Worm (Caenorhabditis elegans) whole organism, L3 larva: ENCODE results near the gene M117.6.
A peak's percentile ranks its signal among the peaks of the same experiment; 100 is the strongest.

ENCODE experiments used
- R02D3.7 ChIP-seq: fragments of 150-350 bp; optimal IDR thresholded peaks from 2 replicates; lab custom pipeline; 2014; ENCODE audit warnings: missing biosample characterization, missing genetic modification characterization
- ZK546.5 ChIP-seq: sonication (generic microtip); optimal IDR thresholded peaks from 2 replicates; lab custom pipeline; 2017; ENCODE audit warnings: missing biosample characterization, missing genetic modification characterization
- aly-2 ChIP-seq: fragments of 150-350 bp; optimal IDR thresholded peaks from 2 replicates; lab custom pipeline; 2014; ENCODE audit warnings: missing biosample characterization, missing genetic modification characterization
- ama-1 ChIP-seq: fragments of 150-350 bp; optimal IDR thresholded peaks from 2 replicates; lab custom pipeline; 2018
- ceh-16 ChIP-seq: sonication (generic microtip); optimal IDR thresholded peaks from 2 replicates; lab custom pipeline; 2017; ENCODE audit warnings: missing biosample characterization, missing genetic modification characterization
- ceh-28 ChIP-seq: fragments of 150-350 bp; optimal IDR thresholded peaks from 2 replicates; lab custom pipeline; 2014; ENCODE audit warnings: missing biosample characterization, missing genetic modification reagents, missing genetic modification characterization
- ceh-82 ChIP-seq: fragments of 150-350 bp; optimal IDR thresholded peaks from 2 replicates; lab custom pipeline; 2014; ENCODE audit warnings: missing biosample characterization, missing genetic modification characterization
- ceh-9 ChIP-seq: sonication (generic microtip); optimal IDR thresholded peaks from 2 replicates; lab custom pipeline; 2018; ENCODE audit warnings: missing biosample characterization, missing genetic modification characterization
- daf-12 ChIP-seq: fragments of 150-350 bp; optimal IDR thresholded peaks from 2 replicates; lab custom pipeline; 2014; ENCODE audit warnings: missing biosample characterization, missing genetic modification reagents, missing genetic modification characterization
- egl-27 ChIP-seq: sonication (generic microtip); optimal IDR thresholded peaks from 4 replicates; lab custom pipeline; 2017; ENCODE audit warnings: missing biosample characterization, missing genetic modification reagents, missing genetic modification characterization
- egl-5 ChIP-seq: fragments of 150-350 bp; optimal IDR thresholded peaks from 2 replicates; lab custom pipeline; 2017; ENCODE audit warnings: missing biosample characterization, missing genetic modification reagents, missing genetic modification characterization, inconsistent platforms
- elt-1 ChIP-seq: fragments of 150-350 bp; optimal IDR thresholded peaks from 2 replicates; lab custom pipeline; 2014; ENCODE audit warnings: missing biosample characterization, missing genetic modification characterization
- elt-2 ChIP-seq: sonication (generic microtip); optimal IDR thresholded peaks from 2 replicates; lab custom pipeline; 2016; ENCODE audit warnings: missing genetic modification reagents, mild to moderate bottlenecking, missing genetic modification characterization, missing compliant biosample characterization
- elt-3 ChIP-seq, 3 experiments: fragments of 150-350 bp in 1 of 3; sonication (generic microtip) in 2 of 3; optimal IDR thresholded peaks; 2 replicates in 2 of 3; 4 replicates in 1 of 3; lab custom pipeline; 2014 to 2017; ENCODE audit warnings: missing biosample characterization in 3 of 3, missing genetic modification characterization in 3 of 3
- eor-1 ChIP-seq, 2 experiments: fragments of 150-350 bp; optimal IDR thresholded peaks; 2 replicates each; lab custom pipeline; 2014 to 2018; ENCODE audit warnings: missing biosample characterization in 2 of 2, missing genetic modification characterization in 2 of 2
- fkh-10 ChIP-seq: sonication (generic microtip); optimal IDR thresholded peaks from 2 replicates; lab custom pipeline; 2017; ENCODE audit warnings: missing biosample characterization, missing genetic modification reagents, missing genetic modification characterization
- fkh-2 ChIP-seq: fragments of 150-350 bp; optimal IDR thresholded peaks from 2 replicates; lab custom pipeline; 2014; ENCODE audit warnings: missing biosample characterization, missing genetic modification reagents, missing genetic modification characterization
- fos-1 ChIP-seq: fragments of 150-350 bp; optimal IDR thresholded peaks from 2 replicates; lab custom pipeline; 2014; ENCODE audit warnings: missing biosample characterization, missing genetic modification characterization
- hmg-11 ChIP-seq: sonication (generic microtip); optimal IDR thresholded peaks from 2 replicates; lab custom pipeline; 2016; ENCODE audit warnings: missing genetic modification characterization, missing compliant biosample characterization
- jun-1 ChIP-seq: fragments of 150-350 bp; optimal IDR thresholded peaks from 2 replicates; lab custom pipeline; 2014; ENCODE audit warnings: missing biosample characterization, missing genetic modification reagents, missing genetic modification characterization
- lin-15B ChIP-seq: fragments of 150-350 bp; optimal IDR thresholded peaks from 2 replicates; lab custom pipeline; 2014; ENCODE audit warnings: missing biosample characterization, missing genetic modification characterization
- lin-39 ChIP-seq: fragments of 150-350 bp; optimal IDR thresholded peaks from 2 replicates; lab custom pipeline; 2018; ENCODE audit warnings: missing biosample characterization, missing genetic modification reagents, missing genetic modification characterization
- lsy-12 ChIP-seq: sonication (generic microtip); optimal IDR thresholded peaks from 2 replicates; lab custom pipeline; 2016; ENCODE audit warnings: mild to moderate bottlenecking, missing genetic modification characterization, missing compliant biosample characterization
- nfya-1 ChIP-seq: sonication (generic microtip); optimal IDR thresholded peaks from 2 replicates; lab custom pipeline; 2017; ENCODE audit warnings: missing genetic modification characterization, mild to moderate bottlenecking, missing compliant biosample characterization, antibody characterized with exemption, moderate library complexity; ENCODE audit not compliant: insufficient read depth
- nhr-11 ChIP-seq: fragments of 150-350 bp; optimal IDR thresholded peaks from 2 replicates; lab custom pipeline; 2014; ENCODE audit warnings: missing biosample characterization, missing genetic modification characterization
- nhr-12 ChIP-seq: fragments of 150-350 bp; optimal IDR thresholded peaks from 2 replicates; lab custom pipeline; 2014; ENCODE audit warnings: missing biosample characterization, missing genetic modification characterization
- nhr-23 ChIP-seq: fragments of 150-350 bp; optimal IDR thresholded peaks from 2 replicates; lab custom pipeline; 2014; ENCODE audit warnings: missing biosample characterization, missing genetic modification reagents, missing genetic modification characterization
- nhr-237 ChIP-seq: fragments of 150-350 bp; optimal IDR thresholded peaks from 2 replicates; lab custom pipeline; 2014; ENCODE audit warnings: missing biosample characterization, missing genetic modification characterization
- nhr-25 ChIP-seq: sonication (generic microtip); optimal IDR thresholded peaks from 2 replicates; lab custom pipeline; 2017; ENCODE audit warnings: missing biosample characterization, missing genetic modification characterization
- nhr-28 ChIP-seq: fragments of 150-350 bp; optimal IDR thresholded peaks from 2 replicates; lab custom pipeline; 2014; ENCODE audit warnings: missing biosample characterization, missing genetic modification characterization
- nhr-76 ChIP-seq: fragments of 150-350 bp; sonication (generic microtip); optimal IDR thresholded peaks from 5 replicates; lab custom pipeline; 2014; ENCODE audit warnings: missing biosample characterization, missing genetic modification characterization
- nhr-77 ChIP-seq: fragments of 150-350 bp; optimal IDR thresholded peaks from 2 replicates; lab custom pipeline; 2014; ENCODE audit warnings: missing biosample characterization, missing genetic modification characterization
- pha-4 ChIP-seq: fragments of 150-350 bp; optimal IDR thresholded peaks from 2 replicates; lab custom pipeline; 2014; ENCODE audit warnings: missing biosample characterization, missing genetic modification reagents, missing genetic modification characterization
- pqm-1 ChIP-seq: fragments of 150-350 bp; optimal IDR thresholded peaks from 2 replicates; lab custom pipeline; 2017; ENCODE audit warnings: missing biosample characterization, missing genetic modification characterization, inconsistent platforms
- sea-2 ChIP-seq: fragments of 150-350 bp; sonication (generic microtip); optimal IDR thresholded peaks from 4 replicates; lab custom pipeline; 2014; ENCODE audit warnings: missing biosample characterization, missing genetic modification reagents, missing genetic modification characterization
- skn-1 ChIP-seq: fragments of 150-350 bp; optimal IDR thresholded peaks from 2 replicates; lab custom pipeline; 2014; ENCODE audit warnings: missing biosample characterization, missing genetic modification characterization
- snpc-4 ChIP-seq: fragments of 150-350 bp; optimal IDR thresholded peaks from 2 replicates; lab custom pipeline; 2014; ENCODE audit warnings: missing biosample characterization, missing genetic modification characterization
- tbx-2 ChIP-seq: sonication (generic microtip); optimal IDR thresholded peaks from 2 replicates; lab custom pipeline; 2016; ENCODE audit warnings: mild to moderate bottlenecking, missing genetic modification characterization, missing compliant biosample characterization
- unc-39 ChIP-seq: sonication (generic microtip); optimal IDR thresholded peaks from 4 replicates; lab custom pipeline; 2017; ENCODE audit warnings: missing biosample characterization, missing genetic modification characterization
- unc-62 ChIP-seq: fragments of 150-350 bp; sonication (generic microtip); optimal IDR thresholded peaks from 4 replicates; lab custom pipeline; 2014; ENCODE audit warnings: missing biosample characterization, missing genetic modification reagents, missing genetic modification characterization
- zag-1 ChIP-seq: fragments of 150-350 bp; optimal IDR thresholded peaks from 2 replicates; lab custom pipeline; 2014; ENCODE audit warnings: missing biosample characterization, missing genetic modification characterization
- ztf-11 ChIP-seq: fragments of 150-350 bp; optimal IDR thresholded peaks from 2 replicates; lab custom pipeline; 2014; ENCODE audit warnings: missing biosample characterization, missing genetic modification characterization
- ztf-4 ChIP-seq: fragments of 150-350 bp; optimal IDR thresholded peaks from 2 replicates; lab custom pipeline; 2014; ENCODE audit warnings: missing biosample characterization, missing genetic modification characterization

M117.6 gene

DNA sequence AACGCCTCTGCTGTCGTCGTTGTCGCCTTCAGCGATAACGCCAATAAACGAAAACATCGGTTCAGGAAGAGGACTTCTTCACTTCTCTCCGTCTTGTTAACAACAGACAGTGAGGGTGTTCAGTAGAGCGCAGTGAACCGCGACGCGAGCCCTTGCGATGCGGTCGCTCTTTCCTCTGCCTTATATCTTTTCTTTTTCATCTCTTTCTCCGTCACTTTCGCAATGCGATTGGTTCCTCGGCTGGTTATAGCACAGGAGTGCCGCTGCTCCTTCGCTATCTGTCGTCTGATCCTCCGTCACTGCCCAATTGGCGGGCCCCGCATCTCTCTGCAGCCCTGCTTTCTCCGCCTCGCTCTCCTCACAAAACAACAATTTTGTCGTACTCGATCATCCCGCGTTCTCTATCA, 29.2 kb upstream of the M117.6 start:
- TF ChIP-seq nhr-11 (tag; lab: Kevin White, UChicago), result peak; percentile 65
- TF ChIP-seq fkh-10 (GFP tag; lab: Kevin White, UChicago), result peak; percentile 66
- peak; percentile 43 for TF ChIP-seq elt-2
- no peak for TF ChIP-seq ztf-11 (tag; lab: Kevin White, UChicago)
- no peak for TF ChIP-seq nhr-77 (tag; lab: Kevin White, UChicago)
- peak; percentile 5 for TF ChIP-seq nhr-23
- TF ChIP-seq egl-27 (tag; lab: Kevin White, UChicago), result peak; percentile 20
- no peak for TF ChIP-seq nhr-12 (tag; lab: Kevin White, UChicago)
- TF ChIP-seq snpc-4 (tag; lab: Kevin White, UChicago), result peak; percentile 79
- peak; percentile 77 for TF ChIP-seq lin-39 (tag; lab: Kevin White, UChicago)
- peak; percentile 29 for TF ChIP-seq tbx-2
- no peak for TF ChIP-seq sea-2 (GFP tag; lab: Kevin White, UChicago)
- no peak for TF ChIP-seq nhr-25
- TF ChIP-seq unc-62 (GFP tag; lab: Kevin White, UChicago), result no peak
- TF ChIP-seq jun-1, result peak; percentile 60
- TF ChIP-seq egl-5 (tag; lab: Kevin White, UChicago), result peak; percentile 25
- TF ChIP-seq nfya-1 (tag; lab: Kevin White, UChicago), result peak; percentile 98
- TF ChIP-seq elt-1, result peak; percentile 61
- peak; percentile 51 for TF ChIP-seq skn-1 (tag; lab: Kevin White, UChicago)
- peak; percentile 35 for TF ChIP-seq lsy-12 (tag; lab: Kevin White, UChicago)
- TF ChIP-seq ceh-28 (tag; lab: Kevin White, UChicago), result peak; percentile 37
- peak; percentile 76 for TF ChIP-seq ama-1 (lab: Kevin White, UChicago)
- TF ChIP-seq hmg-11 (tag; lab: Kevin White, UChicago), result peak; percentile 75
- TF ChIP-seq lin-15B (tag; lab: Kevin White, UChicago), result peak; percentile 89
- peak; percentile 74 for TF ChIP-seq pha-4

DNA sequence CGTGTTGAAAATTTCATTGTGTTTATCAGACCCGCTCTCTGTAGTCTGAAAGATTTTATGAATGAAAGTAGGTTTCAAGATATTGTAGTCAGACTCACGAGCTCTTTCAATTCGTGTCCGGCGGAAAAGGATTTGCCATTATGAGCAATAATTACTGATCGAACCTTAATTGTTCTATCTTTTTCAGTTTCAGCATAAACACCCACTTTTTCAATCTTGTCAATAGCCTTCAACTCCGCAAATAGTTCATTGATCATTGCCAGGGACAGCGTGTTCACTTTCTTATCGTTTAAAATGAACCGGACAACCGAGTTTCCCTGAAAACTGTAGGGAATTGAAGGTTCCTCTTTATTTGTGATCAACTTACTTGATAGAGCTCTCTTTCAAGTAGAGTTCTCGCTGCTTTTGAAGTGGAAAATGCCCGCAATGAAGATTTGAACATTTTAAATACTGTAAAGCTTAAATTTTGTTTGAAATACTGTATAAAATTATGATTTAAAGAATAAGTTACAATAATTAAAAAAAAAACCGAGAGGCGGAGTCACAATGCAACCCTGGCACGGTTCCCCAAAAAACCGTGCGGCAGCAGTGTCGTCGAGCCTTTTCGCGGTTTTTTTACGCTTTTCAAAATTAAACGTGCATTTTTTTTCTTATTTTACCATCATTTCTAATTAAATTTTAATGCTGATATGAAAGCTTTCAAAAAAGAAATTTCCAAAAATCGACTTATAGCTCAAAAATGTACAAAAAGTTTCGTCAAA, 28.2 kb upstream of the M117.6 start, which contains the start of gene ech-2:
Gene ech-2 (minus strand): TSS at position 452 of the 761 bp plus-strand sequence.
- TF ChIP-seq pha-4 (peak; percentile 56), nhr-28 (tag; lab: Kevin White, UChicago) (no peak), jun-1 (no peak), lin-15B (tag; lab: Kevin White, UChicago) (peak; percentile 20), nfya-1 (tag; lab: Kevin White, UChicago) (peak; percentile 60)

DNA sequence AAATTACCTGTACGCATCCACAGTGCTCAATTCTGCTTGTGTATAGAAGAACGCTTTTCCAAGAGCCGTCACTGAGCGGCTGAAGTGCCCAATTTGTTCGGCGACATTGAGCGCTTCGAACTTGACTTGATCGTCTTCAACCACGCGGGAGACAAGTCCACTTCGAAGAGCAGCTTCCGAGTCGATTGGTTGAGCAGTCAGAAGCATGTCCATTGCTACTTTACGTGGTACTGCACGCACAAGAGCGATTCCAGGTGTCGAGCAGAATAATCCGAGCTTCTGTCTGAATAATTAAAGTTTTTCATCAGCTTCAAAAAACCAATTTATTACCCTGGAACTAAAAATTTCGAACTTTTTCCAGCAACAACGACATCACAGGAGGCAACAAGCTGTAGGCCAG, 27.5 kb upstream of the M117.6 start:
- no peak for TF ChIP-seq fos-1 (tag; lab: Kevin White, UChicago)
- no peak for TF ChIP-seq nhr-77 (tag; lab: Kevin White, UChicago)
- TF ChIP-seq aly-2 (tag; lab: Kevin White, UChicago), result no peak

- TF ChIP-seq hmg-11 (tag; lab: Kevin White, UChicago) (no peak), daf-12 (tag; lab: Kevin White, UChicago) (no peak), ceh-9 (tag; lab: Kevin White, UChicago) (no peak), ceh-82 (tag; lab: Kevin White, UChicago) (no peak), ceh-28 (tag; lab: Kevin White, UChicago) (no peak), nhr-11 (tag; lab: Kevin White, UChicago) (no peak), egl-5 (tag; lab: Kevin White, UChicago) (peak; percentile 86), unc-39 (tag; lab: Kevin White, UChicago) (no peak), lin-15B (tag; lab: Kevin White, UChicago) (peak; percentile 72), ZK546.5 (tag; lab: Kevin White, UChicago) (no peak), nhr-76 (no peak), snpc-4 (tag; lab: Kevin White, UChicago) (peak; percentile 76), unc-62 (GFP tag; lab: Kevin White, UChicago) (no peak), zag-1 (tag; lab: Kevin White, UChicago) (no peak), elt-3 (tag; optimal IDR thresholded peaks at IDR 0.05; lab: Kevin White, UChicago) (no peak), nhr-25 (peak; percentile 24), tbx-2 (no peak), nhr-237 (tag; lab: Kevin White, UChicago) (no peak), fos-1 (tag; lab: Kevin White, UChicago) (no peak), fkh-10 (GFP tag; lab: Kevin White, UChicago) (no peak), lin-39 (tag; lab: Kevin White, UChicago) (peak; percentile 12), nhr-77 (tag; lab: Kevin White, UChicago) (no peak), skn-1 (tag; lab: Kevin White, UChicago) (no peak), ama-1 (lab: Kevin White, UChicago) (no peak), pqm-1 (tag; lab: Kevin White, UChicago) (no peak), ztf-4 (tag; lab: Kevin White, UChicago) (no peak), eor-1 (tag; optimal IDR thresholded peaks at IDR 0.05; lab: Kevin White, UChicago) (no peak), elt-1 (no peak), sea-2 (GFP tag; lab: Kevin White, UChicago) (no peak), ceh-16 (tag; lab: Kevin White, UChicago) (no peak), fkh-2 (tag; lab: Kevin White, UChicago) (no peak), nhr-23 (peak; percentile 13), elt-2 (peak; percentile 43), R02D3.7 (tag; lab: Kevin White, UChicago) (no peak), pha-4 (peak; percentile 96)
Observed at ce11 chrIV:11854777-11855176, 26.9 kb upstream of the M117.6 start, which contains the start of gene tag-30. Gene tag-30, minus strand, starts transcription at chrIV:11855159.
